Worm (Caenorhabditis elegans) whole organism, L1 larva: Measurements from ENCODE around the gene Y42H9AR.2.

Experiments
- C04F5.9 ChIP-seq: sonication (generic microtip); optimal IDR thresholded peaks from 2 replicates; lab custom pipeline; 2016; ENCODE audit warnings: missing genetic modification characterization, missing compliant biosample characterization
- C34B4.2 ChIP-seq: sonication (generic microtip); optimal IDR thresholded peaks from 2 replicates; lab custom pipeline; 2017; ENCODE audit warnings: mild to moderate bottlenecking, missing genetic modification characterization, missing compliant biosample characterization
- F16B12.6 ChIP-seq: fragments of 150-350 bp; optimal IDR thresholded peaks from 2 replicates; lab custom pipeline; 2014; ENCODE audit warnings: missing biosample characterization, missing genetic modification characterization
- Y116A8C.19 ChIP-seq: sonication (generic microtip); optimal IDR thresholded peaks from 2 replicates; lab custom pipeline; 2016; ENCODE audit warnings: missing compliant biosample characterization, missing genetic modification characterization, borderline replicate concordance
- aha-1 ChIP-seq: fragments of 150-350 bp; optimal IDR thresholded peaks from 2 replicates; lab custom pipeline; 2014; ENCODE audit warnings: missing biosample characterization, missing genetic modification characterization
- alr-1 ChIP-seq: fragments of 200-800 bp; sonication (Bioruptor generic); optimal IDR thresholded peaks from 2 replicates; lab custom pipeline; 2018; ENCODE audit warnings: borderline replicate concordance, mild to moderate bottlenecking, missing genetic modification characterization, missing compliant biosample characterization
- blmp-1 ChIP-seq: fragments of 150-350 bp; optimal IDR thresholded peaks from 2 replicates; lab custom pipeline; 2014; ENCODE audit warnings: missing biosample characterization, missing genetic modification characterization
- ceh-63 ChIP-seq: fragments of 200-800 bp; sonication (Bioruptor generic); optimal IDR thresholded peaks from 2 replicates; lab custom pipeline; 2018; ENCODE audit warnings: mild to moderate bottlenecking, missing genetic modification characterization, missing compliant biosample characterization
- ceh-88 ChIP-seq: fragments of 200-800 bp; sonication (Bioruptor generic); IDR thresholded peaks from 2 replicates; pipeline ENCODE4 v1.3.6; 2022; ENCODE audit warnings: missing genetic modification characterization, missing compliant biosample characterization
- ces-1 ChIP-seq: fragments of 150-350 bp; optimal IDR thresholded peaks from 2 replicates; lab custom pipeline; 2014; ENCODE audit warnings: missing biosample characterization, missing genetic modification reagents, missing genetic modification characterization
- dpl-1 ChIP-seq, 3 experiments: fragments of 150-350 bp in 2 of 3; sonication (generic microtip) in 1 of 3; optimal IDR thresholded peaks; 2 replicates each; lab custom pipeline; 2014 to 2017; ENCODE audit warnings: missing biosample characterization in 3 of 3, missing genetic modification characterization in 3 of 3, missing genetic modification reagents in 3 of 3
- dsc-1 ChIP-seq: sonication (generic microtip); optimal IDR thresholded peaks from 2 replicates; lab custom pipeline; 2016; ENCODE audit warnings: mild to moderate bottlenecking, missing genetic modification characterization, missing compliant biosample characterization
- efl-3 ChIP-seq: fragments of 200-800 bp; sonication (Bioruptor generic); optimal IDR thresholded peaks from 2 replicates; lab custom pipeline; 2018; ENCODE audit warnings: mild to moderate bottlenecking, missing genetic modification characterization, missing compliant biosample characterization
- egl-13 ChIP-seq: sonication (generic microtip); optimal IDR thresholded peaks from 2 replicates; lab custom pipeline; 2016; ENCODE audit warnings: missing genotype, missing genetic modification reagents, missing genetic modification characterization, missing compliant biosample characterization
- egl-27 ChIP-seq, 2 experiments: fragments of 150-350 bp in 1 of 2; sonication (generic microtip); optimal IDR thresholded peaks; 3 replicates each; lab custom pipeline; 2017 to 2018; ENCODE audit warnings: missing biosample characterization in 2 of 2, missing genetic modification characterization in 2 of 2, missing genetic modification reagents in 2 of 2
- elt-2 ChIP-seq: sonication (generic microtip); optimal IDR thresholded peaks from 2 replicates; lab custom pipeline; 2016; ENCODE audit warnings: missing genetic modification characterization, mild to moderate bottlenecking, inconsistent platforms, missing compliant biosample characterization, missing genetic modification reagents
- elt-3 ChIP-seq, 6 experiments: fragments of 150-350 bp in 1 of 6; sonication (generic microtip); optimal IDR thresholded peaks; 2 replicates each; lab custom pipeline; 2017 to 2018; ENCODE audit warnings: missing biosample characterization in 6 of 6, missing genetic modification characterization in 6 of 6, inconsistent platforms in 1 of 6
- ets-5 ChIP-seq: fragments of 200-800 bp; sonication (Bioruptor generic); IDR thresholded peaks from 2 replicates; pipeline ENCODE4 v1.3.6; 2022; ENCODE audit warnings: missing genetic modification characterization, missing compliant biosample characterization
- fkh-4 ChIP-seq: sonication (generic microtip); optimal IDR thresholded peaks from 2 replicates; lab custom pipeline; 2016; ENCODE audit warnings: missing compliant biosample characterization, missing genetic modification characterization, borderline replicate concordance
- fkh-8 ChIP-seq: sonication (generic microtip); optimal IDR thresholded peaks from 2 replicates; lab custom pipeline; 2016; ENCODE audit warnings: mild to moderate bottlenecking, missing genetic modification characterization, missing compliant biosample characterization
- fos-1 ChIP-seq: fragments of 150-350 bp; optimal IDR thresholded peaks from 2 replicates; lab custom pipeline; 2014; ENCODE audit warnings: missing biosample characterization, missing genetic modification characterization
- grh-1 ChIP-seq: fragments of 200-800 bp; sonication (Bioruptor generic); IDR thresholded peaks from 2 replicates; pipeline ENCODE4 v1.3.6; 2022; ENCODE audit warnings: missing genetic modification reagents, missing genetic modification characterization, missing compliant biosample characterization
- hlh-17 ChIP-seq: fragments of 200-800 bp; sonication (Bioruptor generic); optimal IDR thresholded peaks from 2 replicates; lab custom pipeline; 2018; ENCODE audit warnings: missing genetic modification characterization, mild to moderate bottlenecking, missing compliant biosample characterization, moderate library complexity, borderline replicate concordance
- hlh-4 ChIP-seq: sonication (generic microtip); optimal IDR thresholded peaks from 2 replicates; lab custom pipeline; 2016; ENCODE audit warnings: mild to moderate bottlenecking, missing genetic modification characterization, missing compliant biosample characterization
- isw-1 ChIP-seq: fragments of 200-800 bp; sonication (Bioruptor generic); IDR thresholded peaks from 2 replicates; pipeline ENCODE4 v1.3.6; 2022; ENCODE audit warnings: missing genetic modification characterization, missing compliant biosample characterization
- lin-15B ChIP-seq: fragments of 150-350 bp; sonication (generic microtip); optimal IDR thresholded peaks from 3 replicates; lab custom pipeline; 2014; ENCODE audit warnings: missing biosample characterization, missing genetic modification characterization
- lin-35 ChIP-seq, 2 experiments: fragments of 150-350 bp; optimal IDR thresholded peaks; 2 replicates each; lab custom pipeline; 2014; ENCODE audit warnings: missing biosample characterization in 2 of 2, missing genetic modification characterization in 2 of 2, missing genetic modification reagents in 2 of 2
- lin-39 ChIP-seq: fragments of 150-350 bp; optimal IDR thresholded peaks from 2 replicates; lab custom pipeline; 2014; ENCODE audit warnings: missing biosample characterization, missing genetic modification reagents, missing genetic modification characterization
- lir-3 ChIP-seq: sonication (generic microtip); optimal IDR thresholded peaks from 2 replicates; lab custom pipeline; 2016; ENCODE audit warnings: mild to moderate bottlenecking, missing genetic modification characterization, moderate library complexity, missing compliant biosample characterization; ENCODE audit not compliant: poor library complexity
- lsy-2 ChIP-seq, 2 experiments: fragments of 150-350 bp; optimal IDR thresholded peaks; 2 replicates each; lab custom pipeline; 2014; ENCODE audit warnings: missing biosample characterization in 2 of 2, missing genetic modification characterization in 2 of 2
- mab-9 ChIP-seq: fragments of 200-800 bp; sonication (Bioruptor generic); IDR thresholded peaks from 2 replicates; pipeline ENCODE4 v1.3.6; 2022; ENCODE audit warnings: missing genetic modification reagents, missing genetic modification characterization, missing compliant biosample characterization
- mdl-1 ChIP-seq, 2 experiments: fragments of 150-350 bp; optimal IDR thresholded peaks; 2 replicates each; lab custom pipeline; 2014 to 2017; ENCODE audit warnings: missing biosample characterization in 2 of 2, missing genetic modification characterization in 2 of 2, inconsistent platforms in 1 of 2
- nhr-20 ChIP-seq: sonication (generic microtip); optimal IDR thresholded peaks from 2 replicates; lab custom pipeline; 2016; ENCODE audit warnings: mild to moderate bottlenecking, missing genetic modification characterization, missing compliant biosample characterization
- nhr-237 ChIP-seq: fragments of 150-350 bp; optimal IDR thresholded peaks from 2 replicates; lab custom pipeline; 2014; ENCODE audit warnings: missing biosample characterization, missing genetic modification characterization
- nhr-28 ChIP-seq: fragments of 150-350 bp; optimal IDR thresholded peaks from 2 replicates; lab custom pipeline; 2014; ENCODE audit warnings: missing biosample characterization, missing genetic modification characterization
- nhr-47 ChIP-seq: sonication (generic microtip); optimal IDR thresholded peaks from 2 replicates; lab custom pipeline; 2016; ENCODE audit warnings: mild to moderate bottlenecking, missing genetic modification characterization, moderate library complexity, missing compliant biosample characterization
- nhr-71 ChIP-seq: sonication (generic microtip); optimal IDR thresholded peaks from 2 replicates; lab custom pipeline; 2016; ENCODE audit warnings: mild to moderate bottlenecking, missing genetic modification characterization, moderate library complexity, missing compliant biosample characterization
- nhr-76 ChIP-seq: sonication (generic microtip); optimal IDR thresholded peaks from 2 replicates; lab custom pipeline; 2017; ENCODE audit warnings: missing biosample characterization, missing genetic modification characterization
- nhr-84 ChIP-seq: sonication (generic microtip); optimal IDR thresholded peaks from 2 replicates; lab custom pipeline; 2017; ENCODE audit warnings: missing biosample characterization, missing genetic modification characterization
- nhr-85 ChIP-seq: sonication (generic microtip); peaks from one replicate; lab custom pipeline; 2016; ENCODE audit warnings: missing genetic modification characterization, inconsistent platforms, missing compliant biosample characterization
- pag-3 ChIP-seq: sonication (generic microtip); optimal IDR thresholded peaks from 2 replicates; lab custom pipeline; 2017; ENCODE audit warnings: missing genetic modification characterization, mild to moderate bottlenecking, missing compliant biosample characterization, antibody characterized with exemption, borderline replicate concordance; ENCODE audit not compliant: insufficient read depth
- pax-3 ChIP-seq: fragments of 200-800 bp; sonication (Bioruptor generic); optimal IDR thresholded peaks from 2 replicates; lab custom pipeline; 2018; ENCODE audit warnings: mild to moderate bottlenecking, missing genetic modification characterization, moderate library complexity, missing compliant biosample characterization
- rnt-1 ChIP-seq: sonication (generic microtip); optimal IDR thresholded peaks from 2 replicates; lab custom pipeline; 2016; ENCODE audit warnings: mild to moderate bottlenecking, missing genetic modification characterization, moderate library complexity, missing compliant biosample characterization
- sox-4 ChIP-seq: sonication (generic microtip); optimal IDR thresholded peaks from 2 replicates; lab custom pipeline; 2016; ENCODE audit warnings: missing genetic modification characterization, missing compliant biosample characterization
- sptf-1 ChIP-seq: fragments of 150-350 bp; optimal IDR thresholded peaks from 2 replicates; lab custom pipeline; 2014; ENCODE audit warnings: missing biosample characterization, missing genetic modification characterization
- sup-37 ChIP-seq: fragments of 200-800 bp; sonication (Bioruptor generic); optimal IDR thresholded peaks from 2 replicates; lab custom pipeline; 2018; ENCODE audit warnings: mild to moderate bottlenecking, missing genetic modification characterization, missing compliant biosample characterization
- swsn-7 ChIP-seq: sonication (generic microtip); optimal IDR thresholded peaks from 2 replicates; lab custom pipeline; 2016; ENCODE audit warnings: missing genetic modification characterization, missing compliant biosample characterization
- unc-130 ChIP-seq: fragments of 150-350 bp; optimal IDR thresholded peaks from 2 replicates; lab custom pipeline; 2017; ENCODE audit warnings: missing biosample characterization, missing genetic modification characterization, inconsistent platforms
- unc-30 ChIP-seq: sonication (generic microtip); optimal IDR thresholded peaks from 2 replicates; lab custom pipeline; 2017; ENCODE audit warnings: missing biosample characterization, missing genetic modification characterization
- xbp-1 ChIP-seq: sonication (generic microtip); optimal IDR thresholded peaks from 2 replicates; lab custom pipeline; 2016; ENCODE audit warnings: missing genetic modification characterization, missing compliant biosample characterization
- zip-4 ChIP-seq: fragments of 200-800 bp; sonication (Bioruptor generic); optimal IDR thresholded peaks from 2 replicates; lab custom pipeline; 2018; ENCODE audit warnings: mild to moderate bottlenecking, missing genetic modification characterization, moderate library complexity, missing compliant biosample characterization
- ztf-4 ChIP-seq: fragments of 150-350 bp; optimal IDR thresholded peaks from 2 replicates; lab custom pipeline; 2014; ENCODE audit warnings: missing biosample characterization, missing genetic modification characterization

Gene Y42H9AR.2

DNA sequence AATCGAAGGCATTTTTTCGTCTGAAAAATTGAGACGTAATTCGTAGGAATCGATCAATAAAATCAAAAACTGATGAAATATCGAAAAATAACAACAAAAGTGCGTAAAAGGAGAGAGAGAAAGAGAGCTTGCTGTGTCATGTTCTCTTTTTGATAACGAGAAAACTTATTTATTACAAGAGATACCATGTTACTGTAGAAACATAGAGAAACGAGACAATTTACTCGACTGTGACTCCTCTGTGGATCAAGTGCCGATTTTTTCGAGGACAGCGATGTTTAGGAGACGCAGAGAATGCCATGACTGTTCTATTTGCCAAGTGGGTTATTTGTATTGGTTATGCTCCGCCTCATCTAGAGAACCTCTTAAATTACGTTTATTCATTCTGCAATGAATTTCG lies 33.8 kb downstream of the Y42H9AR.2 start, which contains the start of gene sph-1 (continued):
- TF ChIP-seq sptf-1 (no peak), nhr-85 (no peak), aha-1 (no peak), ceh-63 (no peak), grh-1 (GFP tag; lab: Robert Waterston, UW) (no peak), ztf-4 (no peak), hlh-4 (tag; lab: Kevin White, UChicago) (no peak), fos-1 (tag; lab: Kevin White, UChicago) (peak; percentile 40), ces-1 (GFP tag; lab: Kevin White, UChicago) (no peak), elt-2 (tag; lab: Kevin White, UChicago) (peak; percentile 49), ceh-88 (GFP tag; lab: Robert Waterston, UW) (no peak), dsc-1 (tag; lab: Kevin White, UChicago) (no peak), zip-4 (GFP tag; lab: Kevin White, UChicago) (no peak), fkh-4 (tag; lab: Kevin White, UChicago) (no peak), fkh-8 (no peak), ets-5 (no peak), C34B4.2 (tag; lab: Kevin White, UChicago) (no peak), lin-35 (GFP tag; optimal IDR thresholded peaks at IDR 0.05; lab: Kevin White, UChicago) (peak in 1 of 2 experiments; percentile 48), nhr-20 (peak; percentile 38), rnt-1 (no peak), unc-130 (tag; lab: Kevin White, UChicago) (no peak), egl-13 (tag; lab: Kevin White, UChicago) (no peak), Y116A8C.19 (tag; lab: Kevin White, UChicago) (no peak), pax-3 (tag; lab: Kevin White, UChicago) (no peak), egl-27 (tag; optimal IDR thresholded peaks at IDR 0.05; lab: Kevin White, UChicago) (no peak), hlh-17 (GFP tag; lab: Kevin White, UChicago) (no peak), isw-1 (no peak), dpl-1 (GFP tag; optimal IDR thresholded peaks at IDR 0.05; lab: Kevin White, UChicago) (no peak), nhr-28 (no peak), unc-30 (no peak), sup-37 (GFP tag; lab: Kevin White, UChicago) (no peak), nhr-76 (tag; lab: Kevin White, UChicago) (no peak), nhr-71 (tag; lab: Kevin White, UChicago) (peak; percentile 36), nhr-237 (tag; lab: Kevin White, UChicago) (no peak), pag-3 (tag; lab: Kevin White, UChicago) (no peak), lin-39 (no peak), lir-3 (tag; lab: Kevin White, UChicago) (no peak), efl-3 (GFP tag; lab: Kevin White, UChicago) (no peak), nhr-47 (tag; lab: Kevin White, UChicago) (no peak), C04F5.9 (tag; lab: Kevin White, UChicago) (no peak), elt-3 (tag; optimal IDR thresholded peaks at IDR 0.05; lab: Kevin White, UChicago) (no peak), lsy-2 (tag; optimal IDR thresholded peaks at IDR 0.05; lab: Kevin White, UChicago) (peak in 1 of 2 experiments; percentile 21), lin-15B (tag; lab: Kevin White, UChicago) (no peak), alr-1 (tag; lab: Kevin White, UChicago) (no peak), sox-4 (tag; lab: Kevin White, UChicago) (no peak), F16B12.6 (no peak), blmp-1 (tag; lab: Kevin White, UChicago) (peak; percentile 22), mdl-1 (tag; optimal IDR thresholded peaks at IDR 0.05; lab: Kevin White, UChicago) (peak in 1 of 2 experiments; percentile 13), xbp-1 (no peak), mab-9 (GFP tag; lab: Robert Waterston, UW) (no peak), nhr-84 (tag; lab: Kevin White, UChicago) (no peak), swsn-7 (no peak)
